Worm (Caenorhabditis elegans): Measurements from ENCODE around the gene twk-9.
"Not testable (repeated sequence)": the region's sequence is repeated elsewhere in the genome, so short reads cannot be mapped to it uniquely, and the experiment has no call there.

twk-9 gene

DNA sequence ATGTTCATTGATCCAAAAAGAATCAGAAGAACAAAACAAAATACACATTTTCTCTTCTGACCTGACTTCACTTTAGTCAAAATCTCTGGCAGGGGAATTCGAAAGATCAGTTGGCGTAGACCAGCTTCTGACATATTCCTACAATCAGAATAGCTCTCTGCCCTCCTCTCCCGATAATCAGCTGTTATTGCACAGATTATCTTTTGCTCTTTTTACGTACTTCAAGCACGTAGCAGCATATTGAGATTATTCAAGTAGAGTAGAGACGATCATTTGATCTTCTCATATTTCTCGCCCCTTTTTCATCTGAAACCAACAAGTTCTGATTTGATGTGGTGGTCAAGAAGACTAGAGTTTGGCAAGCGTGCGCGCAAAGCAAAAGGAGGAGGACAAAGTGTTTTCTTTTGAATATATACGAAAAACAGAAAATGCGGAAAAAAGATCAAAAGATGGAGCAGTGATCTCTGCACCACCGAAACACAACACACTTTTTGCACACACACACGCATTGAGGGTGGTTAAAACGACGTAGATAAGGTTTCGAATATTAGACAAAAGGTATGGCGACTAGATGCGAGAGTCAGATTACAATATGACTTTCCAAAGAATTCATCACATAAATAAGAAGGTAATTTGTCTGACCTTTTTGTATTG lies 19.2 kb upstream of the twk-9 start:
- no peak for TF ChIP-seq unc-62 (GFP tag; optimal IDR thresholded peaks at IDR 0.05)

DNA sequence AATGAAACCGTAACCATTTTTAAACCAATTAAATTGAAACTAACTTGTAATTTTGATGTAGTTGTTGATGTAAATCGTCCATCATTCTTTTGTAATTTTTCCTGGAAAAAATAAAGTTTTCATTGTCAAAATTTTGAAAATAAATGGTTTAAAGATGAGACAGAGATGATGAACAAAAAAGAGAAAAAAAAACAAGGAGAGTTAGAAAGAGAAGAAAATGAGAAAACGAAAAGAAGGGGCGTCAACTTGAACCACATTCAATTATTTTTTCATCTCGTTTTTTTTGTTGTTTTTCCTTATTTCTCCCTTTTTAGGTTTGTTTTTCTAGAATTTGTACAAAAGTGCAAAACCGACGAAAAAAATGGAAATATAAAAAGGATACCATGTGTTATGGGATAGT lies 17.4 kb upstream of the twk-9 start, which contains the start of gene nhr-34:
Gene nhr-34 (minus strand): TSS at position 101 of the 400 bp plus-strand sequence.
- no peak for TF ChIP-seq unc-62 (GFP tag; optimal IDR thresholded peaks at IDR 0.05)

DNA sequence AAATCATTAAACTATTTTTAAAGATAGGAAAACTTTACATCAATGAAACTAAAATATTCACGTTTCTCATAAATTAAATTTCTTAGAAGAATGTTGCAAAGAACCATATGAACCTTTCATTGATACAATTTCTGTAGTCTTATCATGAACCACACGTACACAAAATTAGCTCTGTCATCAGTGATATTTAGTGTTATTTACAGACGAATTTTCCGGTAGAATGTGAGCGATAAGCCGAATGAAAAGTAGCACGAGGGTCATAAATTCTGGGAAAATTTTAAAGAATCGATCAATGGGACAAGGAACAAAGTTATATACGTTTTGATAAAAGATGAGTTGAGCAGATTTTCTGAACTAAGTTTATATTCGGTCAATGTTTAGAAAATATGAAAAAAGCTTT lies 16.4 kb upstream of the twk-9 start:
- TF ChIP-seq unc-62 (GFP tag; optimal IDR thresholded peaks at IDR 0.05): no peak

DNA sequence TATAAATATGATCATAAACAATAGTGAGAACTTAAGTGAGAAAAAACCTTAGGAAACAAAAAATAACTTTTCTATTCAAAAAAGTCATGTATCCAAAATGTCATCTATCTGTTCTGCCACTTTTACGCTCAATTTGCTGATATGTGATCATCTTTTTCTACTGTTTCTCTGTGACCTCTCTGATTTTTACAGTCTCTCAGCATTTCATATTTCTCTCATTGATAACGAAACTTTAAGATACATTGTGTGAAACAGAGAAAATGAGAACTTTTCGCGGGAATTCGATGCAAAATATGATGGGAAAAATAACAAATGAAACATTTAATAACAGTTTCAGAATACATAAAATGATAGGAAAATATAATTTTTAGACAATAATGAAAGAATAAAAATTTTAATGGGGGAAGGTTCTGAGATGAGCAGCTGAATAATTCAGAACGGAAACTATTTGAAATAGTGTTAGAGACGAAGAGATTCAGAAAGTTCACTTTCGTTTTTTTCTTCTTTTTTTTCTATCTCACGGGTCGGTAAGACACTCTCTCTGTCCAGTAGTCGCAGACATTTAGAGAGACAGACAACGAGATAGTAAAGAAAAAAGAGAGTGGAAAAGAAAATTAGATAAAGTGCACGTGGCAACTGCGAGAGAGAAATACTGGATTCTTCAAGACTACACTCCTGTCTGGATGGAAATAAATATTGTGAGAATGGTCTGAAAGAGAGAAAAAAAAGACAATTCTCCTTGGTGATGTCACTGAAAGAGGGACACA lies 15.6 kb upstream of the twk-9 start:
- no peak for TF ChIP-seq unc-62 (GFP tag; optimal IDR thresholded peaks at IDR 0.05)

DNA sequence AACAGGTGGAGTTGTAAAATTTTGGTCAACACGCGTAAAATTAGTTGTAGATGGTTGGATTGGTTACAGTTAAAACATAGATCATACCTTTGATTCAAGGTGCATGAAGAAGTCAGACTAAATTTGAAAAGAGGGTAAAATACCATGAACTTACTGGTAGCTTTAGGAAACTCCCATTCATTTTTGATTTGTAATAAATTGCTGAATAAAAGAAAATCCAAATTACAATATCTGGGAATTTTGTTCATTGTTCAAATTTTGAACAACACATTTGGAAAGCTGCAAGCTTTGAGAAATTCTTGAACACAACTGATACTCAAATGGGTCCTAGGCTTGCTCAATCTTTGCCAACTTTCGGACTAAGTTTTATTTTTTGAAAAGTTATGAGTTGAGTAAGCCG lies 15.0 kb upstream of the twk-9 start:
- no peak for TF ChIP-seq unc-62 (GFP tag; optimal IDR thresholded peaks at IDR 0.05)

DNA sequence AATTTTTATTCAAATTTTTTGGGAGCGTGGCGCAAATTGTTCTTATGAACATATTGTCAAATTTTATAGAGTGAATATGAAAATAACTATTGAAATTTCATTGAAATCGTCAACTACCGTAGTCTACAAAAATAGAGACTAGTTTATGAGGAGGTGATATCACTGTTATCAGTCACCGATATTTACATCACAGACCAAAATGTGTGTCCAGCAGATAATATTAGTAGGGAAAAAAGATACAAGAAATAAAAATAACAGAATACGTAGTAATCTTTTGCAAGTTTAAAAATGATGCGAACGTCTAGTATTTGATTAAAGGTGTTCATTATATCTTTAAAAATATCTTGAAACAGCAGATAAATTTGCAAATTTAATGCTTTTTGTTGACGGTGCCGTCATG lies 13.7 kb upstream of the twk-9 start:
- TF ChIP-seq unc-62 (GFP tag; optimal IDR thresholded peaks at IDR 0.05): no peak

DNA sequence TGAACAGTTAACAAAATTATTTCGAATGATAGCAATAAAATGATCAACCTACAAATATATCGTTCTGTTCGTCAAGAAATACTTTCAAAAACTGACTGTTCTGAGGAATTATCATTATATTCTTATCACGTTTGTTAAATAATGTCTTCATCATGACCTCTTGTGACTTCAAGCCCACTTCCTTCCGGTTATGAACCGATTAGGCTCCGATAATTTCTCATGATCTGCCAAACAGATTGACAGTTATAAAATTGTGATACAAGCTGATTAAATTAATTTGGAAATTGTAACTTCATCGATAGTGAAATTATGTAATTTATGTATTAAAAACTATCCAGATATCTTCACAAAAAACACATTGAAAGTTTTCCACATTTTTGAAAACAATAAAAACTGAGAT lies 12.1 kb upstream of the twk-9 start, which contains the start of gene ins-8:
Gene ins-8 (minus strand): TSS at position 101 of the 400 bp plus-strand sequence.
- TF ChIP-seq unc-62 (GFP tag; optimal IDR thresholded peaks at IDR 0.05): no peak

DNA sequence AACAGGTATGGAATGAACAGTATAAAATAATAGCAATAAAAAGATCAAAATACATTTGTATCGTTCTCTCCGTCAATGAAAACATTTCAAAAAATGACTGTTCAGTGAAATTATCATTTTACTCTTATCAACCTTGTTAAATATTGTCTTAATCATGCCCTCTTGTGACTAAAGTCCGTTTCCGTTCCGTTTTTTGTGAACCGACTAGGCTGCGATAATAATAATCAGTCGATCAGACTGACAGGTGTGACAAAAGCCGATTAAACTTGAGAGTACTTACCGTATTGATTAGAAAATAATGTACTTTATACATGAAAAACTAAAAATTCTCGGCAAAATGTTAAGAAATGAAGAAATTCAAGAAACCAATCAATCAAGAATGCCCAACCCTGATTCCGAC lies 10.5 kb upstream of the twk-9 start, which contains the start of gene ins-7:
Gene ins-7 (minus strand): TSS at position 332 of the 400 bp plus-strand sequence.
- no peak for TF ChIP-seq unc-62 (GFP tag; optimal IDR thresholded peaks at IDR 0.05)

DNA sequence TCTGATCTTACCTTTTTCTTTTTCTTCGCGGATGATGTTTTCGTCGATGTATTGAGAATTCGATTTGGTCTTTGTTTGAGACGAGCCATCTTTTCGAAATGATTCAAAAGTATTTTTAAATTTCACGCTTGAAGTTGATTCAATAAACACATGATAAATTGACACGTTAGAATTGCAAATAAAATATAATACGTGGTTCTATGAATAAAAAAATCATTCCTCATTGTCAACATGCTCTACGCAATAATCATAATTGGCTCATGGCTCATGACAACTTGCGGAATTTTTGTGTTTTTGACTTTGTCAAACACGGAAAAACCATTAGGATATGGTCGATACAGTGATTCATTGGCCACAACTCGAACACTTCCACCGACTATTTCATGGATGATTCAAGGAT lies 9.5 kb upstream of the twk-9 start, which contains the start of the genes htas-1 and ZK1251.3:
Gene htas-1 (minus strand): TSS at position 101 of the 400 bp plus-strand sequence.
Gene ZK1251.3 (plus strand): TSS at position 226 of the 400 bp plus-strand sequence.
- no peak for TF ChIP-seq unc-62 (GFP tag; optimal IDR thresholded peaks at IDR 0.05)

DNA sequence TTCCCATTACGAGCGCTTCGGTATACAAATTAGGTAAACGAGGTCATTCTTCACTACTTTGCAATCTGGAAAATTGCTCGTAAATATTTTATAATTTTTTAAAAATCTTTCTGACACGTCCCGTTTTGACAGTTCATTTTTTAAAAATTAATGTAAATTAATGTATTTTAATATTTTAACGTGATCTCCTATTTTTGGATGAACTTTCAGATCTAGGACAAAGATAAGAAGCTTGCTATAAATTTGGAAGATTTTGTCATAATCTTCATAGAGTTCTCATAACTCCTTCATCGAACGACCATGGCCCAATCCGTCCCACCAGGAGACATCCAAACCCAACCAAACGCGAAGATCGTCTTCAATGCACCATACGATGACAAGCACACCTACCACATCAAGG lies 4.3 kb upstream of the twk-9 start, which contains the start of gene msp-76:
Gene msp-76 (plus strand): TSS at position 301 of the 400 bp plus-strand sequence.
- TF ChIP-seq unc-62 (GFP tag; optimal IDR thresholded peaks at IDR 0.05): not testable (repeated sequence)

DNA sequence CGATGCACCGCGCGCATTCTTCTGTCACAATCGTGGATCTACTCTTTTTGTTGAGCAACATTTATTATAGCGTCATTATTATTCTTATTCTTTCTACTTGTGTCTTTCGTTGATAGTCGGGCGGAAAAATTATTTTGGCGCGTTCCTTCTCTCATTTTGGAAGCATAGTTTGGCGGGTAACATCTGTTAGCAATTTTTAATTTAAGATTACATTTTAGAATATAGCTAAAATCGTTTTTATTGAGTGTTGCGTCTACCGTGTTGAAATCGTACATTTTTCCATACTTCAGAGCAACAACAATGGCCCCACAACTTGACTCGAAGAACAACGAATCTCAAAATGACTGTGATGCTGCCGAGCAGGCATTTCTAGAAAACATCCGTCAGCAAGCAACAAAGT lies 2.3 kb upstream of the twk-9 start, which contains the start of gene sdz-36:
Gene sdz-36 (plus strand): TSS at position 301 of the 400 bp plus-strand sequence.
- no peak for TF ChIP-seq unc-62 (GFP tag; optimal IDR thresholded peaks at IDR 0.05)

DNA sequence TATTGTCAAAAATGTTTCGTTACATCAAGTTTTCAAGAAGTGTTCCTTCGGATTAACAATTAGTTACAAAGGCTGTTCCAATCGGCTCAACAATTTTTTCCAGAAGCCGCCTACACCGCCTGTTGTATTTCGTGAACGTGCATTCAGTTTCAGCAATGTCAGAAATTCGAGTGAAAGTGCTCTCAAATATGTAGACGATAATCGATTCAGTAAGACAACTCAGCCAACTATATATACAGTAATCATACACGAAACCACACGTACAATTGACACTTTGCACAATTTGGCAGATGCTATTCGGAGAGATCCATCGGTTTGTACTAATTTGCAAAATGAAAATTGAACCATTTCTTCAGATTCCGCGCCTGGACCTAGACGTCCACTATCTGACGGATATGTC lies 3.5 kb downstream of the twk-9 start:
- TF ChIP-seq unc-62 (GFP tag; optimal IDR thresholded peaks at IDR 0.05): no peak

DNA sequence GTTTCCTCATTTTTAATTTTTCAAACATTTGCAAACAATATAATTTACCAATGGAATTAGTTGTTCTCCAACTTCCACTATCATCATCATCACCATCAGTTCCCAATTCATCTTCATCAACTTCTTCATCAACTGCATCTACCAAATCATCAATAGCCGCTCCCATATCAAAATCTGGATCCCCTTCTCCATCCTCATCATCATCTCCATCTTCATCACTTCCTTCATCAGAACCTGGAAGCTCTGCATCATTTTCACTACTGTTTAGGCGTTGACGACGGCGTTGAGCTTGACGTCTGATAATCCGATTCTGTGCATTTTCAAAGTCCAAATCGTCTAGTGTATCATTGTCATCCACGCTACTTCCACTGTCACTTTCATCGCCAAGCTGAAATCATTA lies 4.9 kb downstream of the twk-9 start:
- TF ChIP-seq unc-62 (GFP tag; optimal IDR thresholded peaks at IDR 0.05): no peak

DNA sequence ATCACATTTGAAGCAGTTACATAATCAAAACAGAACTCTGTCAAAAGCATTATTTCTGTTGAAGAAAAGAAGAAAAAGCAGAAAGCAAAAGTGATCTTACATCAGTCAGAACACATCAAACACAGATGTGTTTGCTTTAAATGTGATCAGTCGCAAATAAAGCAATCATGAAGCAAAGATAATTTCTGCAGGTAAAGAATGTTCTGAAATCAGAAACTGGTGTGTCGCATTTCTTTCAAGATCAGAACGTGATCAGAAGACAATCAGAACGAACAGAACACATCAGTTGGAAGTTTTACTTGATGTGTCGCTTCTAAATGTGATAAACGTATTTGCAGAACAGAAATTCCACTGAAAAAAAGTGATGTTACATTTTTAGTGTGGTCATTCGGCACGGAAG lies 6.1 kb downstream of the twk-9 start:
- no peak for TF ChIP-seq unc-62 (GFP tag; optimal IDR thresholded peaks at IDR 0.05)

DNA sequence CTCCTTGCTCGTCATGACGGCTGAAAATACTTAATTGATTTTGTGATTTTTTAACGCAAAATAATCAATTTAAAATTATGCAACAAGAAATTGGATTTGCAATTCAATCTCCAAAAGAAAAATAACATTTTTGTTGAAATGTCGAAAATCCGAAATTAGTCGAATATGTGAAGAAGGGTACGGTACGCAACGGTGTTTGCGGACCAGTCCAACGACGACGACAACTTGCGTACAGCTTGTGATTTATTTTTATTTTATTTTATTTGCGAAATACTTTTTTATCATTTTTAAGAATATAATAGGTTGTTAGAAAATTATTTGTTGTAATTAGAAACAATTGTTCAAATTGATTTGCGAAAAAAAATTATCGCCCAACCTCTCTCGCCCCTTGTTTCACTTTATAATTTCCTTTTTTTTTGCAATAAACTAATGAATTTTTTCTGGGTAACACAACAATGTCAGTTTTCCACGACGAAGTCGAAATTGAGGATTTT lies 13.8 kb downstream of the twk-9 start, which contains the start of the genes dcaf-1 and dph-3:
Gene dcaf-1 (minus strand): TSS at position 20 of the 494 bp plus-strand sequence.
Gene dph-3 (plus strand): TSS at position 444 of the 494 bp plus-strand sequence.
- no peak for TF ChIP-seq unc-62 (GFP tag; optimal IDR thresholded peaks at IDR 0.05)

DNA sequence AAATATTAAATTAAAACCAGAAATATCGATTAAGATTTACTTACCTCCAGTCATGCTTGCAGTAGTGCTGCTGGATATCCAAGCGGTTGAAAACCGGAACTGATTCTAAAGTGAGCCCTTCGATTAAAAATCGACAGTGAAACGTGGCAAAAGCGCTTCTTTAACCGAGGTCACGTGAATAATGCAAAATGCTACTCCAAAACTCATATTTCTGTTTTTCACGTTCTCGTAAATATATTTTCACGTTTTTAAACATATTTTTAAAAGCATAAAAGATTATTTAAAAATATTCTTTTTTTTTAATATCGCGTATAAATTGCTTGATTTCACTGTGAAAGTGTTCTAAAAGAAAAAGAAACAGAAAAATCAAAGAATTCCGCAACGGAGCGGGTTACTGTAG lies 16.2 kb downstream of the twk-9 start, which contains the start of gene ant-1.3:
Gene ant-1.3 (minus strand): TSS at position 101 of the 400 bp plus-strand sequence.
- no peak for TF ChIP-seq unc-62 (GFP tag; optimal IDR thresholded peaks at IDR 0.05)
